Worm (Caenorhabditis elegans): ENCODE results near the gene mrpl-44.

DNA sequence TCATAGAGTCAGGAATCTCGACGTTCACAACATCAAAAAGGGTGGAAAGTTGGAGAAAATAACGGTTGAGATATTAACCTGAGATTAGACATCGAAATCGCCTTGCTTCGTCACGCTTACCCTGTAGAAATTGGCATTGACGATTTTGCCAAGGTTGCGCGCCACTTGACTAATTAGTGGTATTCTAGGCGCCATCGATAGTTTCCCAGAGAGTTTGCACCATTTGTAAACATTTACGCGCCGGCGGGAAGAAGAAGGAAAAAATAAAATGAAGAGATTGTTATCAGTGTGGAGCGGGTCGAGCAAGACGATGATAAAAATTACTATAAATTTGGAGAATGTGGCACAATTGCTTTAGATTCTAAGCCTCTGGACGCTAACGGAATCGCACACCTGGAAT lies 21.1 kb upstream of the mrpl-44 start:
- no peak for TF ChIP-seq ceh-100 (GFP tag; IDR thresholded peaks at IDR 0.05)
- no peak for TF ChIP-seq nfyb-1 (GFP tag; IDR thresholded peaks at IDR 0.05)

Data from whole organism, young adult.